Worm (Caenorhabditis elegans): ENCODE results near the gene acp-4.
A peak's percentile ranks its signal among the peaks of the same experiment; 100 is the strongest.

DNA sequence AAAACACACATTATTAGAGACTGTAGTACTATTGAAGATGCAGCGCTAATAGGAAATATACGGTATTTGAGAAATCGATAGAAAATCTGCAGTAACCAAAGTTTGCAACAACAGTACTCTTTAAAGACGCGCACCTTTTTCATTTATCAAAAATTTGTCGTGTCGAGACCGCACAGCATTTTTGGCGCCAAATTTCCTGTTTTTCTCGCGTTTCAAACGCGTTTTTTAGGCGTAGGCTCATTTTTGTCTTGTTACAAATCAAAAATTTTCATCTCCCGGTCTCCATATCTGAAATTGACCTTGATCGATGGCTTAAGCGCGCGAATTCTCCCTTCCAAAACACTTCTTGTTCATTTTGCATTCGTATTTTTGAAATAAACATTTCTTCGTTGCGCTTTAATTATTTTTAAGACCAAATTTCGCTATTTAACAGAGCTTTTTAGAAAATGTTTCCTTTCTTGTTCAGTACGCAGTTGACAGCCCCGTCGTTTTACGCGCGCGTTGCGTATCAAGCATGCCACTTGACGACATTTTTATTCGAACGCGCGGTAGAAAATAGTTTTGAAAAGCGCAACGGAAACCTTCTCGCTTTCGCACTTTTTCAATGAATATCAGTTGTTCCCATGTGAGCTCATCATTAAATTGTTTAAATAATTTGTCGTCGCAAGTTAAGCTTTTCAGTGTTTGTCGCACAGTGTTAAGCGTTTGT lies 21.9 kb upstream of the acp-4 start:
- TF ChIP-seq madf-3 (GFP tag; IDR thresholded peaks at IDR 0.05) (no peak), Y67H2A.10 (GFP tag; conservative IDR thresholded peaks at IDR 0.05) (no peak), tlf-1 (GFP tag; optimal IDR thresholded peaks at IDR 0.05) (peak; percentile 48), unc-62 (GFP tag; optimal IDR thresholded peaks at IDR 0.05) (no peak)
